Fruit fly (Drosophila melanogaster) whole organism, embryonic: ENCODE results near the gene Fife.

Experiments used
- Asciz ChIP-seq: fragments of 200-800 bp; sonication (Bioruptor generic); optimal IDR thresholded peaks from 2 replicates; lab custom pipeline; 2017; ENCODE audit warnings: missing biosample characterization, mild to moderate bottlenecking, missing genetic modification characterization, missing genetic modification reagents
- CG10209 ChIP-seq: fragments of 200-800 bp; sonication (Bioruptor generic); optimal IDR thresholded peaks from 3 replicates; lab custom pipeline; 2017; ENCODE audit warnings: missing biosample characterization, mild to moderate bottlenecking, missing genetic modification characterization, missing genetic modification reagents
- CG10431 ChIP-seq: fragments of 200-800 bp; sonication (Bioruptor generic); optimal IDR thresholded peaks from 3 replicates; lab custom pipeline; 2018; ENCODE audit warnings: missing biosample characterization, mild to moderate bottlenecking, missing genetic modification characterization
- CG11247 ChIP-seq: fragments of 200-800 bp; sonication (Bioruptor generic); IDR thresholded peaks from 2 replicates; pipeline ENCODE4 v1.3.6; 2022; ENCODE audit warnings: missing biosample characterization, missing genetic modification characterization
- CG12155 ChIP-seq: fragments of 200-800 bp; sonication (Bioruptor generic); optimal IDR thresholded peaks from 3 replicates; lab custom pipeline; 2016; ENCODE audit warnings: missing biosample characterization, missing genetic modification characterization
- CG12769 ChIP-seq: fragments of 200-800 bp; sonication (Bioruptor generic); optimal IDR thresholded peaks from 2 replicates; lab custom pipeline; 2019; ENCODE audit warnings: missing biosample characterization, mild to moderate bottlenecking, missing genetic modification characterization, moderate library complexity
- CG12942 ChIP-seq: fragments of 200-800 bp; sonication (Bioruptor generic); optimal IDR thresholded peaks from 3 replicates; lab custom pipeline; 2016; ENCODE audit warnings: missing biosample characterization, missing genetic modification characterization
- CG13123 ChIP-seq: fragments of 200-800 bp; sonication (Bioruptor generic); optimal IDR thresholded peaks from 2 replicates; lab custom pipeline; 2016; ENCODE audit warnings: missing biosample characterization, missing genetic modification characterization
- CG14014 ChIP-seq: fragments of 200-800 bp; sonication (Bioruptor generic); IDR thresholded peaks from 2 replicates; pipeline ENCODE4 v1.3.6; 2022; ENCODE audit warnings: missing biosample characterization, missing genetic modification characterization
- CG16813 ChIP-seq: fragments of 200-800 bp; sonication (Bioruptor generic); IDR thresholded peaks from 3 replicates; pipeline ENCODE4 v1.3.6; 2022; ENCODE audit warnings: missing biosample characterization, missing genetic modification characterization; ENCODE audit not compliant: partially characterized antibody
- CG18011 ChIP-seq: fragments of 200-800 bp; sonication (Bioruptor generic); optimal IDR thresholded peaks from 2 replicates; lab custom pipeline; 2017; ENCODE audit warnings: missing biosample characterization, missing genetic modification characterization, mild to moderate bottlenecking, moderate library complexity, missing genotype
- CG2129 ChIP-seq: fragments of 200-800 bp; sonication (Bioruptor generic); IDR thresholded peaks from 2 replicates; pipeline ENCODE4 v1.3.6; 2022; ENCODE audit warnings: missing biosample characterization, missing genetic modification characterization; ENCODE audit not compliant: partially characterized antibody
- CG2712 ChIP-seq: fragments of 200-800 bp; optimal IDR thresholded peaks from 3 replicates; lab custom pipeline; 2019; ENCODE audit warnings: missing biosample characterization, mild to moderate bottlenecking, missing genetic modification characterization, moderate library complexity
- CG3281 ChIP-seq: fragments of 200-800 bp; sonication (Bioruptor generic); optimal IDR thresholded peaks from 3 replicates; lab custom pipeline; 2017; ENCODE audit warnings: missing biosample characterization, mild to moderate bottlenecking, missing genetic modification characterization
- CG6175 ChIP-seq: fragments of 200-800 bp; sonication (Bioruptor generic); IDR thresholded peaks from 3 replicates; pipeline ENCODE4 v1.3.6; 2022; ENCODE audit warnings: missing biosample characterization, missing genetic modification characterization
- CG7271 ChIP-seq: fragments of 200-800 bp; sonication (Bioruptor generic); optimal IDR thresholded peaks from 2 replicates; lab custom pipeline; 2018; ENCODE audit warnings: missing biosample characterization, mild to moderate bottlenecking, missing genetic modification characterization, moderate library complexity
- CkIIα-i1 ChIP-seq: fragments of 200-800 bp; sonication (Bioruptor generic); IDR thresholded peaks from 2 replicates; pipeline ENCODE4 v1.3.6; 2022; ENCODE audit warnings: missing biosample characterization, missing genetic modification characterization
- D19B ChIP-seq: fragments of 200-800 bp; sonication (Bioruptor generic); optimal IDR thresholded peaks from 2 replicates; lab custom pipeline; 2017; ENCODE audit warnings: missing biosample characterization, mild to moderate bottlenecking, missing genetic modification characterization
- Dll ChIP-seq: fragments of 200-800 bp; sonication (Bioruptor generic); IDR thresholded peaks from 4 replicates; pipeline ENCODE4 v1.3.6; 2022; ENCODE audit warnings: missing biosample characterization, missing genetic modification characterization; ENCODE audit not compliant: partially characterized antibody
- Doc2 ChIP-seq: fragments of 200-800 bp; sonication (Bioruptor generic); IDR thresholded peaks from 2 replicates; pipeline ENCODE4 v1.3.6; 2022; ENCODE audit warnings: missing biosample characterization, missing genetic modification characterization
- Dp ChIP-seq: fragments of 200-800 bp; sonication (Bioruptor generic); optimal IDR thresholded peaks from 2 replicates; lab custom pipeline; 2018; ENCODE audit warnings: missing biosample characterization, mild to moderate bottlenecking, missing genetic modification characterization, moderate library complexity
- Eip74EF ChIP-seq, 2 experiments: fragments of 200-800 bp in 1 of 2; fragments of >200 bp in 1 of 2; sonication (Bioruptor generic) in 1 of 2; optimal IDR thresholded peaks; 2 replicates each; lab custom pipeline; 2017 to 2019; ENCODE audit warnings: missing biosample characterization in 2 of 2, missing genetic modification characterization in 2 of 2, mild to moderate bottlenecking in 1 of 2, moderate library complexity in 1 of 2
- Ets97D ChIP-seq: fragments of 200-800 bp; sonication (Bioruptor generic); optimal IDR thresholded peaks from 3 replicates; lab custom pipeline; 2016; ENCODE audit warnings: missing biosample characterization, missing genetic modification characterization
- Oaz ChIP-seq: fragments of 200-800 bp; sonication (Bioruptor generic); IDR thresholded peaks from 2 replicates; pipeline ENCODE4 v1.3.6; 2022; ENCODE audit warnings: missing biosample characterization, missing genetic modification characterization
- Ravus ChIP-seq: fragments of 200-800 bp; sonication (Bioruptor generic); IDR thresholded peaks from 2 replicates; pipeline ENCODE4 v1.3.6; 2022; ENCODE audit warnings: missing biosample characterization, missing genetic modification characterization
- Rfx ChIP-seq: fragments of 200-800 bp; sonication (Bioruptor generic); IDR thresholded peaks from 2 replicates; pipeline ENCODE4 v1.3.6; 2022; ENCODE audit warnings: missing biosample characterization, missing genetic modification characterization
- az2 ChIP-seq: fragments of 200-800 bp; sonication (Bioruptor generic); optimal IDR thresholded peaks from 3 replicates; lab custom pipeline; 2016; ENCODE audit warnings: missing biosample characterization, missing genetic modification characterization
- br ChIP-seq: fragments of >200 bp; optimal IDR thresholded peaks from 2 replicates; lab custom pipeline; 2017
- bsh ChIP-seq, 2 experiments: fragments of 200-800 bp; sonication (Bioruptor generic); optimal IDR thresholded peaks; 2 replicates each; lab custom pipeline; 2017 to 2018; ENCODE audit warnings: mild to moderate bottlenecking in 2 of 2, missing biosample characterization in 2 of 2, missing genetic modification characterization in 2 of 2, moderate library complexity in 1 of 2
- corto ChIP-seq: fragments of 200-800 bp; sonication (Bioruptor generic); optimal IDR thresholded peaks from 2 replicates; lab custom pipeline; 2016; ENCODE audit warnings: missing biosample characterization, mild to moderate bottlenecking, missing genetic modification characterization, moderate library complexity
- dpn ChIP-seq, 2 experiments: fragments of 200-800 bp; sonication (Bioruptor generic); optimal IDR thresholded peaks; 3 replicates each; lab custom pipeline; 2016; ENCODE audit warnings: missing biosample characterization in 2 of 2, missing genetic modification characterization in 2 of 2
- exex ChIP-seq: fragments of 200-800 bp; sonication (Bioruptor generic); optimal IDR thresholded peaks from 4 replicates; lab custom pipeline; 2018; ENCODE audit warnings: missing biosample characterization, mild to moderate bottlenecking, missing genetic modification characterization, moderate library complexity
- grau ChIP-seq: fragments of 200-800 bp; optimal IDR thresholded peaks from 3 replicates; lab custom pipeline; 2019; ENCODE audit warnings: missing biosample characterization, mild to moderate bottlenecking, missing genetic modification characterization, moderate library complexity
- gro ChIP-seq: fragments of 200-800 bp; sonication (Bioruptor generic); optimal IDR thresholded peaks from 2 replicates; lab custom pipeline; 2016; ENCODE audit warnings: missing biosample characterization, missing genetic modification characterization
- ham ChIP-seq: fragments of 200-800 bp; sonication (Bioruptor generic); IDR thresholded peaks from 2 replicates; pipeline ENCODE4 v1.3.6; 2022; ENCODE audit warnings: missing biosample characterization, missing genetic modification characterization
- hbn ChIP-seq: fragments of 200-800 bp; sonication (Bioruptor generic); IDR thresholded peaks from 2 replicates; pipeline ENCODE4 v1.3.6; 2022; ENCODE audit warnings: missing biosample characterization, missing genetic modification characterization; ENCODE audit not compliant: partially characterized antibody
- jigr1 ChIP-seq: fragments of 200-800 bp; sonication (Bioruptor generic); IDR thresholded peaks from 3 replicates; pipeline ENCODE4 v1.3.6; 2022; ENCODE audit warnings: missing biosample characterization, missing genetic modification characterization
- lola ChIP-seq, 3 experiments: fragments of >200 bp in 2 of 3; fragments of 200-800 bp in 1 of 3; sonication (Bioruptor generic) in 1 of 3; optimal IDR thresholded peaks; 2 replicates each; lab custom pipeline; 2017 to 2019; ENCODE audit warnings: missing biosample characterization in 3 of 3, missing genetic modification characterization in 3 of 3, mild to moderate bottlenecking in 1 of 3, moderate library complexity in 1 of 3
- mirr ChIP-seq: fragments of 200-800 bp; sonication (Bioruptor generic); optimal IDR thresholded peaks from 3 replicates; lab custom pipeline; 2018; ENCODE audit warnings: missing biosample characterization, mild to moderate bottlenecking, missing genetic modification characterization
- ranshi ChIP-seq: fragments of 200-800 bp; sonication (Bioruptor generic); IDR thresholded peaks from 2 replicates; pipeline ENCODE4 v1.3.6; 2022; ENCODE audit warnings: missing biosample characterization, missing genetic modification characterization
- sisA ChIP-seq: fragments of 200-800 bp; sonication (Bioruptor generic); IDR thresholded peaks from 2 replicates; pipeline ENCODE4 v1.3.6; 2022; ENCODE audit warnings: missing biosample characterization, missing genetic modification characterization
- slp2 ChIP-seq: fragments of 200-800 bp; sonication (Bioruptor generic); optimal IDR thresholded peaks from 2 replicates; lab custom pipeline; 2016; ENCODE audit warnings: missing biosample characterization, missing genetic modification characterization
- so ChIP-seq: fragments of 200-800 bp; sonication (Bioruptor generic); IDR thresholded peaks from 3 replicates; pipeline ENCODE4 v1.3.6; 2022; ENCODE audit warnings: missing biosample characterization, missing genetic modification characterization
- sug ChIP-seq: fragments of 200-800 bp; optimal IDR thresholded peaks from 2 replicates; lab custom pipeline; 2019; ENCODE audit warnings: missing biosample characterization, mild to moderate bottlenecking, missing genetic modification characterization, moderate library complexity
- tap ChIP-seq: fragments of 200-800 bp; optimal IDR thresholded peaks from 3 replicates; lab custom pipeline; 2019; ENCODE audit warnings: missing biosample characterization, mild to moderate bottlenecking, missing genetic modification characterization, moderate library complexity
- unc-4 ChIP-seq: fragments of 200-800 bp; sonication (Bioruptor generic); IDR thresholded peaks from 2 replicates; pipeline ENCODE4 v1.3.6; 2022; ENCODE audit warnings: missing biosample characterization, missing genetic modification characterization; ENCODE audit not compliant: partially characterized antibody
- zf30C ChIP-seq: fragments of 200-800 bp; sonication (Bioruptor generic); optimal IDR thresholded peaks from 3 replicates; lab custom pipeline; 2018; ENCODE audit warnings: missing biosample characterization, mild to moderate bottlenecking, missing genetic modification characterization

Gene Fife

dm6 chr3L:2651800-2652199 is 59.7 kb downstream of the Fife start, which contains the start of the genes ProRS-m, CG42304 and Snup (continued):
- TF ChIP-seq CG10431 (GFP tag; lab: Kevin White, UChicago), result no peak
- no peak for TF ChIP-seq slp2 (GFP tag; lab: Kevin White, UChicago)
- TF ChIP-seq CG2712, result peak; percentile 87
- peak; percentile 47; the same call in 1 of the 2 replicates for TF ChIP-seq Rfx (GFP tag; lab: Robert Waterston, UW)
- peak; percentile 22 for TF ChIP-seq az2 (GFP tag; lab: Kevin White, UChicago)
- peak; percentile 12 for TF ChIP-seq CG12942 (GFP tag; lab: Kevin White, UChicago)

dm6 chr3L:2647523-2648378 is 63.7 kb downstream of the Fife start, which contains the start of gene CG1246:
TSS of gene CG1246 (plus strand) at chr3L:2648048.
- TF ChIP-seq CG10209 (GFP tag; lab: Kevin White, UChicago) (no peak), CG13123 (no peak), CG14014 (GFP tag; lab: Robert Waterston, UW) (no peak), ranshi (GFP tag; lab: Robert Waterston, UW) (no peak), tap (tag; lab: Kevin White, UChicago) (no peak), CG16813 (GFP tag; lab: Robert Waterston, UW) (no peak), Oaz (GFP tag; lab: Robert Waterston, UW) (no peak), ham (GFP tag; lab: Robert Waterston, UW) (no peak), corto (no peak), gro (GFP tag; lab: Kevin White, UChicago) (no peak), sisA (GFP tag; lab: Robert Waterston, UW) (no peak), mirr (GFP tag; lab: Kevin White, UChicago) (peak; percentile 94), sug (tag; lab: Kevin White, UChicago) (peak; percentile 77), CG11247 (GFP tag; lab: Robert Waterston, UW) (no peak), CG2129 (no peak), zf30C (GFP tag; lab: Kevin White, UChicago) (no peak), CG7271 (tag; lab: Kevin White, UChicago) (no peak), CG3281 (GFP tag; lab: Kevin White, UChicago) (peak; percentile 9), CG6175 (GFP tag; lab: Robert Waterston, UW) (no peak), CG12769 (tag; lab: Kevin White, UChicago) (no peak), Ets97D (GFP tag; lab: Kevin White, UChicago) (no peak), CkIIα-i1 (no peak), grau (no peak), D19B (GFP tag; lab: Kevin White, UChicago) (no peak), dpn (GFP tag; optimal IDR thresholded peaks at IDR 0.05; lab: Kevin White, UChicago) (no peak), Ravus (GFP tag; lab: Robert Waterston, UW) (no peak), br (lab: Kevin White, UChicago) (no peak), CG12155 (no peak), lola (GFP tag; optimal IDR thresholded peaks at IDR 0.05; lab: Kevin White, UChicago) (no peak), bsh (GFP tag; optimal IDR thresholded peaks at IDR 0.05; lab: Kevin White, UChicago) (no peak), so (GFP tag; lab: Robert Waterston, UW) (peak; percentile 46; the same call in 1 of the 3 replicates), Asciz (no peak), hbn (GFP tag; lab: Robert Waterston, UW) (no peak), Dp (GFP tag; lab: Kevin White, UChicago) (no peak), jigr1 (no peak), Eip74EF (GFP tag; optimal IDR thresholded peaks at IDR 0.05; lab: Kevin White, UChicago) (peak in 1 of 2 experiments; percentile 9), CG18011 (GFP tag; lab: Kevin White, UChicago) (peak; percentile 18), Doc2 (GFP tag; lab: Robert Waterston, UW) (no peak), Dll (GFP tag; lab: Robert Waterston, UW) (no peak), unc-4 (GFP tag; lab: Robert Waterston, UW) (no peak), exex (tag; lab: Kevin White, UChicago) (peak; percentile 79)
